Fruit fly (Drosophila melanogaster) whole organism, prepupa: Measurements from ENCODE around the gene SLIRP1.

ENCODE experiments used
- CG10631 ChIP-seq: fragments of 200-800 bp; sonication (Bioruptor generic); optimal IDR thresholded peaks from 2 replicates; lab custom pipeline; 2016; ENCODE audit warnings: missing biosample characterization, missing genetic modification characterization
- CG11762 ChIP-seq: fragments of 200-800 bp; sonication (Bioruptor generic); optimal IDR thresholded peaks from 3 replicates; lab custom pipeline; 2016; ENCODE audit warnings: missing biosample characterization, missing genetic modification characterization; ENCODE audit not compliant: insufficient read depth
- CG11902 ChIP-seq: fragments of 200-800 bp; sonication (Bioruptor generic); optimal IDR thresholded peaks from 3 replicates; lab custom pipeline; 2016; ENCODE audit warnings: missing biosample characterization, missing genetic modification characterization
- CG15336 ChIP-seq: fragments of 200-800 bp; sonication (Bioruptor generic); IDR thresholded peaks from 2 replicates; pipeline ENCODE4 v1.3.6; 2022; ENCODE audit warnings: missing biosample characterization, missing genetic modification characterization
- CG16779 ChIP-seq: fragments of 200-800 bp; sonication (Bioruptor generic); optimal IDR thresholded peaks from 3 replicates; lab custom pipeline; 2017; ENCODE audit warnings: missing biosample characterization, mild to moderate bottlenecking, missing genetic modification characterization
- CG3032 ChIP-seq: fragments of 200-800 bp; optimal IDR thresholded peaks from 2 replicates; lab custom pipeline; 2019; ENCODE audit warnings: missing biosample characterization, mild to moderate bottlenecking, missing genetic modification characterization, moderate library complexity
- CG32006 ChIP-seq: fragments of 200-800 bp; sonication (Bioruptor generic); optimal IDR thresholded peaks from 3 replicates; lab custom pipeline; 2017; ENCODE audit warnings: missing biosample characterization, mild to moderate bottlenecking, missing genetic modification characterization
- CG34406 ChIP-seq: fragments of 200-800 bp; sonication (Bioruptor generic); optimal IDR thresholded peaks from 3 replicates; lab custom pipeline; 2016; ENCODE audit warnings: missing biosample characterization, missing genetic modification characterization
- CG3919 ChIP-seq: fragments of 200-800 bp; sonication (Bioruptor generic); optimal IDR thresholded peaks from 3 replicates; lab custom pipeline; 2016; ENCODE audit warnings: missing biosample characterization, missing genetic modification characterization
- CG4318 ChIP-seq: fragments of 200-800 bp; sonication (Bioruptor generic); optimal IDR thresholded peaks from 3 replicates; lab custom pipeline; 2017; ENCODE audit warnings: missing biosample characterization, mild to moderate bottlenecking, missing genetic modification characterization
- CG6163 ChIP-seq: fragments of 200-800 bp; sonication (Bioruptor generic); IDR thresholded peaks from 3 replicates; pipeline ENCODE4 v1.3.6; 2022; ENCODE audit warnings: missing biosample characterization, missing genetic modification characterization
- CG6276 ChIP-seq: fragments of 200-800 bp; sonication (Bioruptor generic); optimal IDR thresholded peaks from 2 replicates; lab custom pipeline; 2017; ENCODE audit warnings: missing biosample characterization, mild to moderate bottlenecking, missing genetic modification characterization
- CG6808 ChIP-seq: fragments of 200-800 bp; sonication (Bioruptor generic); optimal IDR thresholded peaks from 3 replicates; lab custom pipeline; 2017; ENCODE audit warnings: missing biosample characterization, missing genetic modification characterization, mild to moderate bottlenecking, moderate library complexity, missing genetic modification reagents
- CG6854 ChIP-seq: fragments of 200-800 bp; sonication (Bioruptor generic); optimal IDR thresholded peaks from 2 replicates; lab custom pipeline; 2017; ENCODE audit warnings: missing biosample characterization, mild to moderate bottlenecking, missing genetic modification characterization
- CG8119 ChIP-seq: fragments of 200-800 bp; sonication (Bioruptor generic); IDR thresholded peaks from 3 replicates; pipeline ENCODE4 v1.3.6; 2022; ENCODE audit warnings: missing biosample characterization, missing genetic modification characterization
- CG8632 ChIP-seq: fragments of 200-800 bp; sonication (Bioruptor generic); optimal IDR thresholded peaks from 3 replicates; lab custom pipeline; 2016; ENCODE audit warnings: missing biosample characterization, missing genetic modification characterization
- CG9139 ChIP-seq: fragments of 200-800 bp; sonication (Bioruptor generic); optimal IDR thresholded peaks from 3 replicates; lab custom pipeline; 2017; ENCODE audit warnings: missing biosample characterization, mild to moderate bottlenecking, missing genetic modification characterization
- Eip75B ChIP-seq: fragments of 200-800 bp; sonication (Bioruptor generic); optimal IDR thresholded peaks from 3 replicates; lab custom pipeline; 2016; ENCODE audit warnings: missing biosample characterization, missing genetic modification characterization
- Eip78C ChIP-seq: fragments of 200-800 bp; sonication (Bioruptor generic); peaks from one replicate; lab custom pipeline; 2016; ENCODE audit warnings: missing biosample characterization, missing genetic modification characterization
- Eip93F ChIP-seq: fragments of 200-800 bp; sonication (Bioruptor generic); optimal IDR thresholded peaks from 2 replicates; lab custom pipeline; 2016; ENCODE audit warnings: missing biosample characterization, mild to moderate bottlenecking, missing genetic modification characterization
- Ets21C ChIP-seq: fragments of 200-800 bp; sonication (Bioruptor generic); optimal IDR thresholded peaks from 3 replicates; lab custom pipeline; 2016; ENCODE audit warnings: missing biosample characterization, missing genetic modification characterization
- Ets96B ChIP-seq: fragments of 200-800 bp; optimal IDR thresholded peaks from 2 replicates; lab custom pipeline; 2019; ENCODE audit warnings: missing biosample characterization, mild to moderate bottlenecking, missing genetic modification characterization, moderate library complexity
- Gug ChIP-seq: fragments of 200-800 bp; sonication (Bioruptor generic); IDR thresholded peaks from 2 replicates; pipeline ENCODE4 v1.3.6; 2022; ENCODE audit warnings: missing biosample characterization, missing genetic modification characterization
- Hr39 ChIP-seq: fragments of 200-800 bp; sonication (Bioruptor generic); optimal IDR thresholded peaks from 2 replicates; lab custom pipeline; 2016; ENCODE audit warnings: missing biosample characterization, missing genetic modification characterization
- Lpt ChIP-seq: fragments of 200-800 bp; sonication (Bioruptor generic); optimal IDR thresholded peaks from 3 replicates; lab custom pipeline; 2016; ENCODE audit warnings: missing biosample characterization, missing genetic modification characterization
- OdsH ChIP-seq: fragments of 200-800 bp; sonication (Bioruptor generic); optimal IDR thresholded peaks from 3 replicates; lab custom pipeline; 2016; ENCODE audit warnings: missing biosample characterization, missing genetic modification characterization
- Smox ChIP-seq: fragments of 200-800 bp; sonication (Bioruptor generic); optimal IDR thresholded peaks from 3 replicates; lab custom pipeline; 2016; ENCODE audit warnings: missing biosample characterization, missing genetic modification characterization
- Sox102F ChIP-seq: fragments of 200-800 bp; sonication (Bioruptor generic); optimal IDR thresholded peaks from 2 replicates; lab custom pipeline; 2016; ENCODE audit warnings: missing biosample characterization, mild to moderate bottlenecking, missing genetic modification characterization
- Sox14 ChIP-seq: fragments of 200-800 bp; sonication (Bioruptor generic); optimal IDR thresholded peaks from 3 replicates; lab custom pipeline; 2016; ENCODE audit warnings: missing biosample characterization, missing genetic modification characterization
- Sox15 ChIP-seq: fragments of 200-800 bp; sonication (Bioruptor generic); optimal IDR thresholded peaks from 3 replicates; lab custom pipeline; 2016; ENCODE audit warnings: missing biosample characterization, missing genetic modification characterization
- achi ChIP-seq: fragments of 200-800 bp; sonication (Bioruptor generic); optimal IDR thresholded peaks from 3 replicates; lab custom pipeline; 2016; ENCODE audit warnings: missing biosample characterization, missing genetic modification characterization
- acj6 ChIP-seq: fragments of 200-800 bp; sonication (Bioruptor generic); optimal IDR thresholded peaks from 3 replicates; lab custom pipeline; 2016; ENCODE audit warnings: missing biosample characterization, missing genetic modification characterization
- dac ChIP-seq: fragments of 200-800 bp; sonication (Bioruptor generic); optimal IDR thresholded peaks from 2 replicates; lab custom pipeline; 2017; ENCODE audit warnings: missing biosample characterization, mild to moderate bottlenecking, missing genetic modification characterization
- dsx ChIP-seq: fragments of 200-800 bp; optimal IDR thresholded peaks from 3 replicates; lab custom pipeline; 2019; ENCODE audit warnings: missing biosample characterization, mild to moderate bottlenecking, missing genetic modification characterization, moderate library complexity; ENCODE audit not compliant: poor library complexity, severe bottlenecking
- eg ChIP-seq: fragments of 200-800 bp; sonication (Bioruptor generic); IDR thresholded peaks from 3 replicates; pipeline ENCODE4 v1.3.6; 2022; ENCODE audit warnings: missing biosample characterization, missing genetic modification characterization
- fd59A ChIP-seq: fragments of 200-800 bp; sonication (Bioruptor generic); optimal IDR thresholded peaks from 2 replicates; lab custom pipeline; 2017; ENCODE audit warnings: missing biosample characterization, mild to moderate bottlenecking, missing genetic modification characterization, missing genetic modification reagents
- fd85E ChIP-seq: fragments of 200-800 bp; sonication (Bioruptor generic); optimal IDR thresholded peaks from 3 replicates; lab custom pipeline; 2016; ENCODE audit warnings: missing biosample characterization, missing genetic modification characterization
- fkh ChIP-seq: fragments of 200-800 bp; sonication (Bioruptor generic); optimal IDR thresholded peaks from 3 replicates; lab custom pipeline; 2017; ENCODE audit warnings: missing biosample characterization, mild to moderate bottlenecking, missing genetic modification characterization, moderate library complexity
- net ChIP-seq: fragments of 200-800 bp; sonication (Bioruptor generic); optimal IDR thresholded peaks from 3 replicates; lab custom pipeline; 2016; ENCODE audit warnings: missing biosample characterization, missing genetic modification characterization
- pdm3 ChIP-seq: fragments of 200-800 bp; sonication (Bioruptor generic); optimal IDR thresholded peaks from 3 replicates; lab custom pipeline; 2016; ENCODE audit warnings: missing biosample characterization, missing genetic modification characterization
- salr ChIP-seq, 2 experiments: fragments of 200-800 bp; sonication (Bioruptor generic); optimal IDR thresholded peaks; 3 replicates each; lab custom pipeline; 2016 to 2018; ENCODE audit warnings: missing biosample characterization in 2 of 2, missing genetic modification characterization in 2 of 2, mild to moderate bottlenecking in 1 of 2
- spab ChIP-seq: fragments of 200-800 bp; sonication (Bioruptor generic); optimal IDR thresholded peaks from 2 replicates; lab custom pipeline; 2017; ENCODE audit warnings: missing biosample characterization, mild to moderate bottlenecking, missing genetic modification characterization, missing genetic modification reagents
- svp ChIP-seq: fragments of 200-800 bp; sonication (Bioruptor generic); peaks from one replicate; lab custom pipeline; 2016; ENCODE audit warnings: missing biosample characterization, missing genetic modification characterization
- vri ChIP-seq: fragments of 200-800 bp; sonication (Bioruptor generic); optimal IDR thresholded peaks from 3 replicates; lab custom pipeline; 2016; ENCODE audit warnings: missing biosample characterization, mild to moderate bottlenecking, missing genetic modification characterization

The SLIRP1 gene

DNA sequence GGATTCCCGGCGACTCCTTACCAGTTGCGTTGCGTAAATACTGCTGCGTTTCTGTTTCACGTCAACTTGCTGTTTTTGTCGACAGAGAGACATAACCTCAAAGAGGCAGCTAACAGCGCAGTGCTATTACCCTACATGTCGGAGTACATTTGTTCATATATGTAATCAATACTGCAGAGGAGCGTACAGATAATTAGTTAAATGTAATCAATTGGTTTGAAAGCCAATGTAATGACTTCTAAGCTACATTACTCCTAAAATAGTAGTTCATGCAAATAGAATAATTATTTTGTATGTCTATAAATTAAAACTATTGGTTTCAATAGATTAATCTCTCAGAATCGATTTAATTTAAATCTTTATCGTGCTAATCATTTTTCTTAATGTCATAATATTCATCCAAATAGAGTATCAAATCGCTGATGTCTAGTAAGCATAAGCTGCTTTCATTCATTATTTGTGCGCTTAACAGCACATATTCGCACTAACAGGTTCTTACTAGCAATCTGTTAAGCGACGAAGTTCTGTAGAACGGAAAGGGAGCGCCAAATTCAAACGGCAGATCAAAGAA lies at the start of gene SLIRP1, which contains the start of gene anox (continued):
- TF ChIP-seq acj6 (GFP tag; lab: Kevin White, UChicago) = peak; percentile 89
- peak; percentile 59 for TF ChIP-seq dac
- TF ChIP-seq dsx = peak; percentile 88
- peak; percentile 64 to 81 for TF ChIP-seq salr (GFP tag; optimal IDR thresholded peaks at IDR 0.05; lab: Kevin White, UChicago)
- peak; percentile 77 for TF ChIP-seq CG11902 (GFP tag; lab: Kevin White, UChicago)
- peak; percentile 89 for TF ChIP-seq CG32006 (GFP tag; lab: Kevin White, UChicago)
- TF ChIP-seq CG34406 (GFP tag; lab: Kevin White, UChicago) = peak; percentile 84
- no peak for TF ChIP-seq Eip93F (GFP tag; lab: Kevin White, UChicago)

DNA sequence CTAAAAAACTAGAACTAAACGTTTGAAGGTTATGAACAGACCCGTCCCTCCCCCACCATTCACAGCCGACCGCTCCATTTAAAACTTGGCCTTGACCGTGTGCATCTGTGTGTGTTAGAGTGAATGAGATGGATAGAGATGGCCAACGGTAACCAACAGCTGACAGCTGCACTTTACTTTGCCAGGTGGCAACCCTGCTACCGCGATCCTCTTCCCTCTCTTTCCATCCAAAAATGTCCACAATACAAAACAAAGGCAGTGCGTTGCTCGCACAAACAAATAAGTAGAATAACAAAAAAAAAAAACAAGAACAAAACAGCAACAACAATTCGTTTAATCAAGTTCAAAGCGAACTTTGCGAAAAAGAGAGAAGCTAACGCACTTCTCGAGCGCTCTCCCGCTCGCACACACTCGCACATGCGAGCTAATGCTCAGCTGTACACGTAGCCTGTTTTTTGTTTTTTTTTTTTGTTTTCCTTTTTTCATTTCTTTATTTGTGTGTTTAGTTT lies 49.4 kb upstream of the SLIRP1 start:
- peak; percentile 16 for TF ChIP-seq achi
- TF ChIP-seq Sox14 = peak; percentile 88
- peak; percentile 32; the same call in 1 of the 2 replicates for TF ChIP-seq Gug (GFP tag; lab: Robert Waterston, UW)
- no peak for TF ChIP-seq Sox15
- TF ChIP-seq eg (GFP tag; lab: Robert Waterston, UW) = peak; percentile 65
- peak; percentile 69; the same call in 2 of the 3 replicates for TF ChIP-seq CG6163 (GFP tag; lab: Robert Waterston, UW)
- TF ChIP-seq CG6808 (GFP tag; lab: Kevin White, UChicago) = no peak
- TF ChIP-seq CG15336 = peak; percentile 51
- peak; percentile 78 for TF ChIP-seq svp (GFP tag; lab: Kevin White, UChicago)
- TF ChIP-seq fd85E (GFP tag; lab: Kevin White, UChicago) = no peak
- peak; percentile 17 for TF ChIP-seq spab
- TF ChIP-seq dsx = peak; percentile 12
- peak; percentile 64 for TF ChIP-seq vri
- peak; percentile 57; the same call in 2 of the 3 replicates for TF ChIP-seq CG8119 (GFP tag; lab: Robert Waterston, UW)
- peak; percentile 50 for TF ChIP-seq fkh
- TF ChIP-seq Hr39 (GFP tag; lab: Kevin White, UChicago) = peak; percentile 44
- no peak for TF ChIP-seq Eip93F (GFP tag; lab: Kevin White, UChicago)
- TF ChIP-seq net (GFP tag; lab: Kevin White, UChicago) = peak; percentile 17
- TF ChIP-seq Sox102F (GFP tag; lab: Kevin White, UChicago) = no peak
- peak; percentile 45 for TF ChIP-seq CG16779 (tag; lab: Kevin White, UChicago)
- TF ChIP-seq Eip75B = peak; percentile 77
- TF ChIP-seq CG6276 (GFP tag; lab: Kevin White, UChicago) = peak; percentile 58
- peak; percentile 42 for TF ChIP-seq CG9139
- TF ChIP-seq Eip78C = peak; percentile 74

- TF ChIP-seq spab (peak; percentile 98), Gug (GFP tag; lab: Robert Waterston, UW) (peak; percentile 97), Hr39 (GFP tag; lab: Kevin White, UChicago) (peak; percentile 98), fd59A (GFP tag; lab: Kevin White, UChicago) (peak; percentile 99), CG6854 (GFP tag; lab: Kevin White, UChicago) (peak; percentile 98), CG10631 (GFP tag; lab: Kevin White, UChicago) (peak; percentile 98), CG3032 (tag; lab: Kevin White, UChicago) (peak; percentile 98), CG9139 (peak; percentile 97), fkh (peak; percentile 86), CG6163 (GFP tag; lab: Robert Waterston, UW) (peak; percentile 97), Smox (GFP tag; lab: Kevin White, UChicago) (peak; percentile 98), CG8632 (GFP tag; lab: Kevin White, UChicago) (peak; percentile 99), Eip78C (peak; percentile 100), salr (GFP tag; optimal IDR thresholded peaks at IDR 0.05; lab: Kevin White, UChicago) (peak; percentile 96 to 98), OdsH (peak; percentile 99), vri (peak; percentile 97), CG11902 (GFP tag; lab: Kevin White, UChicago) (peak; percentile 97), Sox102F (GFP tag; lab: Kevin White, UChicago) (peak; percentile 99), eg (GFP tag; lab: Robert Waterston, UW) (peak; percentile 97), CG8119 (GFP tag; lab: Robert Waterston, UW) (peak; percentile 99), pdm3 (GFP tag; lab: Kevin White, UChicago) (peak; percentile 99), Lpt (GFP tag; lab: Kevin White, UChicago) (peak; percentile 98), CG4318 (GFP tag; lab: Kevin White, UChicago) (peak; percentile 99), CG11762 (GFP tag; lab: Kevin White, UChicago) (peak; percentile 98), Ets96B (tag; lab: Kevin White, UChicago) (peak; percentile 97), Ets21C (GFP tag; lab: Kevin White, UChicago) (peak; percentile 97), CG3919 (GFP tag; lab: Kevin White, UChicago) (peak; percentile 98), Sox15 (peak; percentile 97)
These were observed 48.4 kb upstream of the SLIRP1 start for dm6 chrX:21367363-21368072.
